Worm (Caenorhabditis elegans) whole organism, young adult: ENCODE data around the gene ran-1.

ENCODE experiments used
- F23B12.7 ChIP-seq: sonication (generic microtip); optimal IDR thresholded peaks from 2 replicates; lab custom pipeline; 2017; ENCODE audit warnings: missing genetic modification characterization, mild to moderate bottlenecking, missing compliant biosample characterization, antibody characterized with exemption, moderate library complexity; ENCODE audit not compliant: insufficient read depth
- F49E8.2 ChIP-seq: sonication (generic microtip); optimal IDR thresholded peaks from 3 replicates; lab custom pipeline; 2017; ENCODE audit warnings: missing genetic modification characterization, mild to moderate bottlenecking, missing compliant biosample characterization, antibody characterized with exemption, moderate library complexity; ENCODE audit not compliant: insufficient read depth
- F52B5.7 ChIP-seq: sonication (generic microtip); optimal IDR thresholded peaks from 2 replicates; lab custom pipeline; 2016; ENCODE audit warnings: mild to moderate bottlenecking, missing genetic modification characterization, missing compliant biosample characterization
- Y53F4B.3 ChIP-seq: fragments of 200-800 bp; sonication (Bioruptor generic); IDR thresholded peaks from 2 replicates; pipeline ENCODE4 v1.3.6; 2022; ENCODE audit warnings: missing genetic modification reagents, missing genetic modification characterization, missing compliant biosample characterization
- Y53G8AR.9 ChIP-seq: fragments of 200-800 bp; sonication (Bioruptor generic); conservative IDR thresholded peaks from 2 replicates; pipeline ENCODE4 v1.3.6; 2022; ENCODE audit warnings: missing genetic modification reagents, missing genetic modification characterization, missing compliant biosample characterization
- Y56A3A.18 ChIP-seq: fragments of 200-800 bp; sonication (Bioruptor generic); IDR thresholded peaks from 2 replicates; pipeline ENCODE4 v1.3.6; 2022; ENCODE audit warnings: missing genetic modification reagents, missing genetic modification characterization, missing compliant biosample characterization
- Y95B8A.8 ChIP-seq: fragments of 200-800 bp; sonication (Bioruptor generic); IDR thresholded peaks from 2 replicates; pipeline ENCODE4 v1.3.6; 2022; ENCODE audit warnings: missing genetic modification reagents, missing genetic modification characterization, missing compliant biosample characterization
- akir-1 ChIP-seq: fragments of 200-800 bp; sonication (Bioruptor generic); optimal IDR thresholded peaks from 2 replicates; lab custom pipeline; 2018; ENCODE audit warnings: mild to moderate bottlenecking, missing genetic modification characterization, moderate library complexity, missing compliant biosample characterization
- ama-1 ChIP-seq, 3 experiments: fragments of 150-350 bp in 1 of 3; sonication (generic microtip) in 2 of 3; optimal IDR thresholded peaks; 2 replicates each; lab custom pipeline; 2014 to 2018; ENCODE audit warnings: missing biosample characterization in 2 of 3, missing genetic modification characterization in 2 of 3, missing genetic modification reagents in 2 of 3
- aptf-3 ChIP-seq: fragments of 200-800 bp; sonication (Bioruptor generic); IDR thresholded peaks from 2 replicates; pipeline ENCODE4 v1.3.6; 2022; ENCODE audit warnings: missing genetic modification characterization, missing compliant biosample characterization
- ccch-3 ChIP-seq: fragments of 200-800 bp; sonication (Bioruptor generic); optimal IDR thresholded peaks from 2 replicates; lab custom pipeline; 2018; ENCODE audit warnings: mild to moderate bottlenecking, missing genetic modification characterization, missing compliant biosample characterization
- cebp-1 ChIP-seq, 2 experiments: fragments of 200-800 bp in 1 of 2; sonication (Bioruptor generic) in 1 of 2; sonication (generic microtip) in 1 of 2; IDR thresholded peaks in 1 of 2; optimal IDR thresholded peaks in 1 of 2; 2 replicates each; pipeline versions ENCODE4 v1.3.6 to Lab custom; 2017 to 2022; ENCODE audit warnings: missing compliant biosample characterization in 2 of 2, missing genetic modification characterization in 2 of 2, mild to moderate bottlenecking in 1 of 2, missing genetic modification reagents in 1 of 2, moderate library complexity in 1 of 2
- ceh-58 ChIP-seq: fragments of 200-800 bp; sonication (Bioruptor generic); IDR thresholded peaks from 2 replicates; pipeline ENCODE4 v1.3.6; 2022; ENCODE audit warnings: missing genetic modification characterization, missing compliant biosample characterization
- die-1 ChIP-seq: sonication (generic microtip); optimal IDR thresholded peaks from 2 replicates; lab custom pipeline; 2016; ENCODE audit warnings: missing genotype, mild to moderate bottlenecking, missing genetic modification characterization, missing compliant biosample characterization
- efl-1 ChIP-seq: fragments of 150-350 bp; optimal IDR thresholded peaks from 2 replicates; lab custom pipeline; 2014; ENCODE audit warnings: missing biosample characterization, missing genetic modification reagents, missing genetic modification characterization
- egl-18 ChIP-seq: fragments of 200-800 bp; sonication (Bioruptor generic); IDR thresholded peaks from 2 replicates; pipeline ENCODE4 v1.3.6; 2022; ENCODE audit warnings: missing genetic modification reagents, missing genetic modification characterization, missing compliant biosample characterization
- ekl-4 ChIP-seq: fragments of 200-800 bp; sonication (Bioruptor generic); IDR thresholded peaks from 2 replicates; pipeline ENCODE4 v1.3.6; 2022; ENCODE audit warnings: missing genetic modification reagents, missing genetic modification characterization, missing compliant biosample characterization
- fkh-3 ChIP-seq: sonication (generic microtip); optimal IDR thresholded peaks from 2 replicates; lab custom pipeline; 2016; ENCODE audit warnings: mild to moderate bottlenecking, missing genetic modification characterization, missing compliant biosample characterization
- gei-17 ChIP-seq: fragments of 200-800 bp; sonication (Bioruptor generic); optimal IDR thresholded peaks from 2 replicates; lab custom pipeline; 2018; ENCODE audit warnings: mild to moderate bottlenecking, missing genetic modification characterization, missing compliant biosample characterization
- let-526 ChIP-seq: fragments of 200-800 bp; sonication (Bioruptor generic); IDR thresholded peaks from 2 replicates; pipeline ENCODE4 v1.3.6; 2022; ENCODE audit warnings: missing genetic modification reagents, missing genetic modification characterization, missing compliant biosample characterization
- let-607 ChIP-seq, 2 experiments: fragments of 200-800 bp in 1 of 2; sonication (Bioruptor generic) in 1 of 2; sonication (generic microtip) in 1 of 2; optimal IDR thresholded peaks; 2 replicates each; lab custom pipeline; 2016 to 2018; ENCODE audit warnings: mild to moderate bottlenecking in 2 of 2, missing compliant biosample characterization in 2 of 2, missing genetic modification characterization in 2 of 2, moderate library complexity in 2 of 2, missing genotype in 1 of 2
- lin-35 ChIP-seq, 3 experiments: fragments of 150-350 bp in 2 of 3; sonication (generic microtip) in 1 of 3; optimal IDR thresholded peaks; 2 replicates each; lab custom pipeline; 2014 to 2018; ENCODE audit warnings: missing biosample characterization in 3 of 3, missing genetic modification characterization in 3 of 3, missing genetic modification reagents in 3 of 3
- lin-54 ChIP-seq: fragments of 200-800 bp; sonication (Bioruptor generic); optimal IDR thresholded peaks from 2 replicates; lab custom pipeline; 2018; ENCODE audit warnings: mild to moderate bottlenecking, missing genetic modification characterization, missing compliant biosample characterization
- lsl-1 ChIP-seq: fragments of 200-800 bp; sonication (Bioruptor generic); optimal IDR thresholded peaks from 2 replicates; lab custom pipeline; 2018; ENCODE audit warnings: mild to moderate bottlenecking, missing genetic modification characterization, moderate library complexity, missing compliant biosample characterization
- madf-8 ChIP-seq: fragments of 200-800 bp; sonication (Bioruptor generic); conservative IDR thresholded peaks from 2 replicates; pipeline ENCODE4 v1.3.6; 2022; ENCODE audit warnings: missing genetic modification reagents, missing genetic modification characterization, missing compliant biosample characterization
- mxl-1 ChIP-seq: sonication (generic microtip); optimal IDR thresholded peaks from 2 replicates; lab custom pipeline; 2016; ENCODE audit warnings: missing genetic modification characterization, missing compliant biosample characterization
- nfya-1 ChIP-seq: sonication (generic microtip); optimal IDR thresholded peaks from 2 replicates; lab custom pipeline; 2017; ENCODE audit warnings: antibody characterized with exemption, missing compliant biosample characterization, missing genetic modification characterization, borderline replicate concordance; ENCODE audit not compliant: insufficient read depth
- nhr-120 ChIP-seq: fragments of 200-800 bp; sonication (Bioruptor generic); IDR thresholded peaks from 2 replicates; pipeline ENCODE4 v1.3.6; 2022; ENCODE audit warnings: missing genetic modification characterization, missing compliant biosample characterization
- nhr-179 ChIP-seq: sonication (generic microtip); optimal IDR thresholded peaks from 2 replicates; lab custom pipeline; 2016; ENCODE audit warnings: mild to moderate bottlenecking, missing genetic modification characterization, missing compliant biosample characterization
- nhr-80 ChIP-seq: sonication (generic microtip); optimal IDR thresholded peaks from 2 replicates; lab custom pipeline; 2016; ENCODE audit warnings: missing genetic modification characterization, missing compliant biosample characterization
- rcor-1 ChIP-seq: fragments of 200-800 bp; sonication (Bioruptor generic); IDR thresholded peaks from 2 replicates; pipeline ENCODE4 v1.3.6; 2022; ENCODE audit warnings: missing genetic modification reagents, missing genetic modification characterization, missing compliant biosample characterization
- snpc-1.1 ChIP-seq: sonication (generic microtip); optimal IDR thresholded peaks from 2 replicates; lab custom pipeline; 2017; ENCODE audit warnings: missing genetic modification characterization, mild to moderate bottlenecking, missing compliant biosample characterization, antibody characterized with exemption, moderate library complexity, missing genotype, missing genetic modification reagents; ENCODE audit not compliant: insufficient read depth
- snpc-1.3 ChIP-seq: sonication (generic microtip); optimal IDR thresholded peaks from 2 replicates; lab custom pipeline; 2017; ENCODE audit warnings: missing genetic modification characterization, mild to moderate bottlenecking, missing compliant biosample characterization, antibody characterized with exemption, moderate library complexity, missing genotype, missing genetic modification reagents; ENCODE audit not compliant: insufficient read depth
- sptf-2 ChIP-seq: fragments of 200-800 bp; sonication (Bioruptor generic); optimal IDR thresholded peaks from 2 replicates; lab custom pipeline; 2018; ENCODE audit warnings: mild to moderate bottlenecking, missing genetic modification characterization, missing compliant biosample characterization
- tbx-9 ChIP-seq: sonication (generic microtip); optimal IDR thresholded peaks from 2 replicates; lab custom pipeline; 2016; ENCODE audit warnings: borderline replicate concordance, missing genetic modification characterization, inconsistent platforms, missing compliant biosample characterization
- unc-130 ChIP-seq: sonication (generic microtip); optimal IDR thresholded peaks from 2 replicates; lab custom pipeline; 2016; ENCODE audit warnings: missing genetic modification reagents, missing genetic modification characterization, missing compliant biosample characterization
- zfh-2 ChIP-seq: fragments of 200-800 bp; sonication (Bioruptor generic); conservative IDR thresholded peaks from 2 replicates; pipeline ENCODE4 v1.3.6; 2022; ENCODE audit warnings: missing genetic modification reagents, missing genetic modification characterization, missing compliant biosample characterization
- zim-3 ChIP-seq: sonication (generic microtip); optimal IDR thresholded peaks from 2 replicates; lab custom pipeline; 2017; ENCODE audit warnings: mild to moderate bottlenecking, missing genetic modification characterization, moderate library complexity, missing compliant biosample characterization
- ztf-18 ChIP-seq: sonication (generic microtip); optimal IDR thresholded peaks from 2 replicates; lab custom pipeline; 2016; ENCODE audit warnings: missing genotype, mild to moderate bottlenecking, missing genetic modification characterization, missing compliant biosample characterization
- ztf-28 ChIP-seq: fragments of 200-800 bp; sonication (Bioruptor generic); IDR thresholded peaks from 2 replicates; pipeline ENCODE4 v1.3.6; 2022; ENCODE audit warnings: missing genetic modification reagents, missing genetic modification characterization, missing compliant biosample characterization

ran-1 gene

ce11 chrIII:10758422-10758821 lies 10.9 kb upstream of the ran-1 start, which contains the start of gene K01G5.10:
Gene K01G5.10 (minus strand): TSS chrIII:10758522.
- TF ChIP-seq madf-8 (GFP tag; lab: Robert Waterston, UW) (no peak), zim-3 (no peak), gei-17 (GFP tag; lab: Kevin White, UChicago) (no peak), ztf-28 (GFP tag; lab: Robert Waterston, UW) (no peak), aptf-3 (GFP tag; lab: Robert Waterston, UW) (no peak), snpc-1.1 (tag; lab: Kevin White, UChicago) (no peak), efl-1 (GFP tag; lab: Kevin White, UChicago) (no peak), nfya-1 (no peak), die-1 (tag; lab: Kevin White, UChicago) (no peak), Y53G8AR.9 (GFP tag; lab: Robert Waterston, UW) (no peak), Y56A3A.18 (GFP tag; lab: Robert Waterston, UW) (no peak)

DNA sequence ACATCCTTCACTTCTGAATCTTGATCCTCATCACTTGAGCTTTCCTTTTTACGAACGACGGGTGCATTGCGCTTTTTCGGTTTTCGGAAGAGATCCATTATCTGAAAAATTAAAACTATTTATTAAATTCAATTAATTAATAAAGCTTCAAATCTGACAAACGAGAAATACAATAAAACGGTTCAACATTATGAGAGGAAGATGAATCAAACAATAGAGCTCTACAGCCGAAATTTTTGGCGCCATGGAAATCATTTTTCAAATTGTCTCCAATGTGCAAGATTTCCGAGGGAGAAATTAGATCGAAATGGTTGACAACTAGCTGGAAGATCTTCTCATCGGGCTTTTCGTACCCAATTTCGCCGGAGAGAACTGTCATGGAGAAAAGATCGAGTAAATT lies 10.0 kb upstream of the ran-1 start, which contains the start of gene rnf-113:
Gene rnf-113, minus strand, starts transcription at position 101 of the 400 bp plus-strand sequence.
- TF ChIP-seq snpc-1.3 (tag; lab: Kevin White, UChicago) (no peak), Y95B8A.8 (GFP tag; lab: Robert Waterston, UW) (no peak), tbx-9 (tag; lab: Kevin White, UChicago) (no peak), sptf-2 (GFP tag; lab: Kevin White, UChicago) (no peak), ztf-18 (tag; lab: Kevin White, UChicago) (no peak), Y53G8AR.9 (GFP tag; lab: Robert Waterston, UW) (no peak), let-526 (GFP tag; lab: Robert Waterston, UW) (no peak), lin-54 (GFP tag; lab: Kevin White, UChicago) (no peak), cebp-1 (GFP tag; IDR thresholded peaks at IDR 0.05; lab: Robert Waterston, UW) (no peak), cebp-1 (tag; optimal IDR thresholded peaks at IDR 0.05; lab: Kevin White, UChicago) (no peak), fkh-3 (no peak), let-607 (tag; optimal IDR thresholded peaks at IDR 0.05; lab: Kevin White, UChicago) (no peak), zfh-2 (no peak), F49E8.2 (tag; lab: Kevin White, UChicago) (no peak), ama-1 (optimal IDR thresholded peaks at IDR 0.05; lab: Kevin White, UChicago) (no peak), ama-1 (GFP tag; optimal IDR thresholded peaks at IDR 0.05; lab: Kevin White, UChicago) (no peak)

ce11 chrIII:10755480-10756066 lies 8.0 kb upstream of the ran-1 start, which contains the start of gene hpl-2:
Gene hpl-2 (minus strand): TSS chrIII:10755530.
- TF ChIP-seq lin-35 (GFP tag; optimal IDR thresholded peaks at IDR 0.05; lab: Kevin White, UChicago) (peak in 1 of 3 experiments; percentile 36), egl-18 (GFP tag; lab: Robert Waterston, UW) (no peak)

ce11 chrIII:10754379-10754778 lies 6.9 kb upstream of the ran-1 start:
- TF ChIP-seq nhr-179 (tag; lab: Kevin White, UChicago) = no peak
- TF ChIP-seq akir-1 = no peak
- TF ChIP-seq F23B12.7 (tag; lab: Kevin White, UChicago) = no peak
- TF ChIP-seq ztf-18 (tag; lab: Kevin White, UChicago) = no peak
- TF ChIP-seq ekl-4 = no peak
- no peak for TF ChIP-seq fkh-3
- TF ChIP-seq Y95B8A.8 (GFP tag; lab: Robert Waterston, UW) = no peak
- TF ChIP-seq let-526 (GFP tag; lab: Robert Waterston, UW) = no peak
- no peak for TF ChIP-seq ceh-58 (GFP tag; lab: Robert Waterston, UW)
- no peak for TF ChIP-seq F52B5.7
- no peak for TF ChIP-seq nhr-120 (GFP tag; lab: Robert Waterston, UW)
- no peak for TF ChIP-seq unc-130 (GFP tag; lab: Kevin White, UChicago)
- no peak for TF ChIP-seq Y53F4B.3 (GFP tag; lab: Robert Waterston, UW)
- TF ChIP-seq lsl-1 (GFP tag; lab: Kevin White, UChicago) = no peak
- TF ChIP-seq nhr-80 (tag; lab: Kevin White, UChicago) = no peak
- TF ChIP-seq ccch-3 (GFP tag; lab: Kevin White, UChicago) = no peak
- TF ChIP-seq die-1 (tag; lab: Kevin White, UChicago) = no peak
- no peak for TF ChIP-seq mxl-1
- no peak for TF ChIP-seq rcor-1 (GFP tag; lab: Robert Waterston, UW)
